Worm (Caenorhabditis elegans) whole organism, midembryonic: ENCODE measurements around the gene srab-8.

Experiments used
- cog-1 ChIP-seq: sonication (generic microtip); optimal IDR thresholded peaks from 2 replicates; lab custom pipeline; 2016; ENCODE audit warnings: missing genetic modification characterization, missing compliant biosample characterization
- tab-1 ChIP-seq: fragments of 200-800 bp; sonication (Bioruptor generic); IDR thresholded peaks from 2 replicates; pipeline ENCODE4 v1.3.6; 2022; ENCODE audit warnings: missing genetic modification characterization, missing compliant biosample characterization
- ztf-29 ChIP-seq: fragments of 200-800 bp; sonication (Bioruptor generic); IDR thresholded peaks from 2 replicates; pipeline ENCODE4 v1.3.6; 2022; ENCODE audit warnings: missing genetic modification reagents, missing genetic modification characterization, missing compliant biosample characterization

DNA sequence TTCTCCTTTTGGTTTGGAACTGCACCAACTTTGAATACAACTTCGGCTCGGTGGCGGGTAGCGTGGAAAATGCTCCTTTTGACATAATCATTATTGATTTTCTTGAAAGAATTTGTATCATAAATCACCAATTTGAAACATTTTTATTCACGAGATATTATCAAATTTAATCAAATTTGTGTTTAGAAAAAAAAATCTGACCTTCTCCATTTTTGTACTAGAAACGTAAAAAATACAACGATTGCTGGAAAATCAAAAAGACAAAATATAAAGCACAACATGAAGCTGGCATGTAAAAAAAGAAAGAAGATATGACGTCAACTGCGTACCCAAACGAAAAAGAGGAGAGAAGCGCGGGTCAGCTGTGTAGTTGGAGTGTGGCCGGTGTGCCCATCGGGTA is 24.1 kb downstream of the srab-8 start, which contains the start of gene K08D9.4:
- TF ChIP-seq tab-1 (GFP tag; lab: Robert Waterston, UW) = no peak
- no peak for TF ChIP-seq cog-1 (tag; lab: Kevin White, UChicago)
- TF ChIP-seq ztf-29 (GFP tag; lab: Robert Waterston, UW) = no peak
